Worm (Caenorhabditis elegans): ENCODE results near the gene dhs-9.

DNA sequence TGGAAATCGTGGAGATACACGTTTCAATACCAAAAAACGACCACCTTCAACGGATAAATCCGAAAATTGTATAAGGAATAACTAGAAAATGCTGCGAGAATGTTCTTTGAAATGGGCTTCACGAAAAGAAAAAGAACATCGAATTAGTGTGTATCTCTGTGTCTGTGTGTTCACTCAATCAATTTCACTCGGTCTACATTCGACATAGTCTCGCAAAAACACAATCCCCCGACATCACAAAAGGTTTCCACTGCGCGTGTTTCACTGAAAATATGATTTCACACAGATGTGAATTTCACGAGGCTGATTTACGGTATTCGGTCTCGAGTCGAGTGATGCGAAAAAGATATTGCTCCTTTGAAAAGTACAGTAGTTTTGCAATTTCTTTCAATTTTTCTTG lies 5.9 kb upstream of the dhs-9 start:
- TF ChIP-seq ztf-29 (GFP tag; IDR thresholded peaks at IDR 0.05) (no peak), med-1 (GFP tag; optimal IDR thresholded peaks at IDR 0.05; ENCODE audit: insufficient read depth) (no peak), klf-2 (GFP tag; conservative IDR thresholded peaks at IDR 0.05) (no peak), T22C8.4 (GFP tag; IDR thresholded peaks at IDR 0.05) (no peak), flt-1 (GFP tag; IDR thresholded peaks at IDR 0.05) (no peak), ref-1 (GFP tag; conservative IDR thresholded peaks at IDR 0.05) (no peak), cog-1 (tag; optimal IDR thresholded peaks at IDR 0.05) (no peak), tab-1 (GFP tag; IDR thresholded peaks at IDR 0.05) (no peak)
